Worm (Caenorhabditis elegans) whole organism, L3 larva: ENCODE data around the gene R07B7.10.

ENCODE experiments used
- R02D3.7 ChIP-seq: fragments of 150-350 bp; optimal IDR thresholded peaks from 2 replicates; lab custom pipeline; 2014; ENCODE audit warnings: missing biosample characterization, missing genetic modification characterization
- ZK546.5 ChIP-seq: sonication (generic microtip); optimal IDR thresholded peaks from 2 replicates; lab custom pipeline; 2017; ENCODE audit warnings: missing biosample characterization, missing genetic modification characterization
- aly-2 ChIP-seq: fragments of 150-350 bp; optimal IDR thresholded peaks from 2 replicates; lab custom pipeline; 2014; ENCODE audit warnings: missing biosample characterization, missing genetic modification characterization
- ama-1 ChIP-seq: fragments of 150-350 bp; optimal IDR thresholded peaks from 2 replicates; lab custom pipeline; 2018
- ceh-16 ChIP-seq: sonication (generic microtip); optimal IDR thresholded peaks from 2 replicates; lab custom pipeline; 2017; ENCODE audit warnings: missing biosample characterization, missing genetic modification characterization
- ceh-28 ChIP-seq: fragments of 150-350 bp; optimal IDR thresholded peaks from 2 replicates; lab custom pipeline; 2014; ENCODE audit warnings: missing biosample characterization, missing genetic modification reagents, missing genetic modification characterization
- ceh-9 ChIP-seq: sonication (generic microtip); optimal IDR thresholded peaks from 2 replicates; lab custom pipeline; 2018; ENCODE audit warnings: missing biosample characterization, missing genetic modification characterization
- daf-12 ChIP-seq: fragments of 150-350 bp; optimal IDR thresholded peaks from 2 replicates; lab custom pipeline; 2014; ENCODE audit warnings: missing biosample characterization, missing genetic modification reagents, missing genetic modification characterization
- egl-27 ChIP-seq: sonication (generic microtip); optimal IDR thresholded peaks from 4 replicates; lab custom pipeline; 2017; ENCODE audit warnings: missing biosample characterization, missing genetic modification reagents, missing genetic modification characterization
- egl-5 ChIP-seq: fragments of 150-350 bp; optimal IDR thresholded peaks from 2 replicates; lab custom pipeline; 2017; ENCODE audit warnings: missing biosample characterization, missing genetic modification reagents, missing genetic modification characterization, inconsistent platforms
- elt-1 ChIP-seq: fragments of 150-350 bp; optimal IDR thresholded peaks from 2 replicates; lab custom pipeline; 2014; ENCODE audit warnings: missing biosample characterization, missing genetic modification characterization
- elt-2 ChIP-seq: sonication (generic microtip); optimal IDR thresholded peaks from 2 replicates; lab custom pipeline; 2016; ENCODE audit warnings: missing genetic modification reagents, mild to moderate bottlenecking, missing genetic modification characterization, missing compliant biosample characterization
- elt-3 ChIP-seq, 3 experiments: fragments of 150-350 bp in 1 of 3; sonication (generic microtip) in 2 of 3; optimal IDR thresholded peaks; 2 replicates in 2 of 3; 4 replicates in 1 of 3; lab custom pipeline; 2014 to 2017; ENCODE audit warnings: missing biosample characterization in 3 of 3, missing genetic modification characterization in 3 of 3
- eor-1 ChIP-seq, 2 experiments: fragments of 150-350 bp; optimal IDR thresholded peaks; 2 replicates each; lab custom pipeline; 2014 to 2018; ENCODE audit warnings: missing biosample characterization in 2 of 2, missing genetic modification characterization in 2 of 2
- fkh-10 ChIP-seq: sonication (generic microtip); optimal IDR thresholded peaks from 2 replicates; lab custom pipeline; 2017; ENCODE audit warnings: missing biosample characterization, missing genetic modification reagents, missing genetic modification characterization
- fkh-2 ChIP-seq: fragments of 150-350 bp; optimal IDR thresholded peaks from 2 replicates; lab custom pipeline; 2014; ENCODE audit warnings: missing biosample characterization, missing genetic modification reagents, missing genetic modification characterization
- hmg-11 ChIP-seq: sonication (generic microtip); optimal IDR thresholded peaks from 2 replicates; lab custom pipeline; 2016; ENCODE audit warnings: missing genetic modification characterization, missing compliant biosample characterization
- jun-1 ChIP-seq: fragments of 150-350 bp; optimal IDR thresholded peaks from 2 replicates; lab custom pipeline; 2014; ENCODE audit warnings: missing biosample characterization, missing genetic modification reagents, missing genetic modification characterization
- lin-15B ChIP-seq: fragments of 150-350 bp; optimal IDR thresholded peaks from 2 replicates; lab custom pipeline; 2014; ENCODE audit warnings: missing biosample characterization, missing genetic modification characterization
- lin-39 ChIP-seq: fragments of 150-350 bp; optimal IDR thresholded peaks from 2 replicates; lab custom pipeline; 2018; ENCODE audit warnings: missing biosample characterization, missing genetic modification reagents, missing genetic modification characterization
- lsy-12 ChIP-seq: sonication (generic microtip); optimal IDR thresholded peaks from 2 replicates; lab custom pipeline; 2016; ENCODE audit warnings: mild to moderate bottlenecking, missing genetic modification characterization, missing compliant biosample characterization
- mml-1 ChIP-seq: fragments of 150-350 bp; sonication (generic microtip); optimal IDR thresholded peaks from 3 replicates; lab custom pipeline; 2014; ENCODE audit warnings: missing biosample characterization, missing genetic modification characterization
- nfya-1 ChIP-seq: sonication (generic microtip); optimal IDR thresholded peaks from 2 replicates; lab custom pipeline; 2017; ENCODE audit warnings: missing genetic modification characterization, mild to moderate bottlenecking, missing compliant biosample characterization, antibody characterized with exemption, moderate library complexity; ENCODE audit not compliant: insufficient read depth
- nhr-11 ChIP-seq: fragments of 150-350 bp; optimal IDR thresholded peaks from 2 replicates; lab custom pipeline; 2014; ENCODE audit warnings: missing biosample characterization, missing genetic modification characterization
- nhr-23 ChIP-seq: fragments of 150-350 bp; optimal IDR thresholded peaks from 2 replicates; lab custom pipeline; 2014; ENCODE audit warnings: missing biosample characterization, missing genetic modification reagents, missing genetic modification characterization
- nhr-237 ChIP-seq: fragments of 150-350 bp; optimal IDR thresholded peaks from 2 replicates; lab custom pipeline; 2014; ENCODE audit warnings: missing biosample characterization, missing genetic modification characterization
- nhr-25 ChIP-seq: sonication (generic microtip); optimal IDR thresholded peaks from 2 replicates; lab custom pipeline; 2017; ENCODE audit warnings: missing biosample characterization, missing genetic modification characterization
- nhr-28 ChIP-seq: fragments of 150-350 bp; optimal IDR thresholded peaks from 2 replicates; lab custom pipeline; 2014; ENCODE audit warnings: missing biosample characterization, missing genetic modification characterization
- nhr-43 ChIP-seq: sonication (generic microtip); optimal IDR thresholded peaks from 2 replicates; lab custom pipeline; 2016; ENCODE audit warnings: mild to moderate bottlenecking, missing genetic modification characterization, missing compliant biosample characterization; ENCODE audit not compliant: poor library complexity, severe bottlenecking
- nhr-67 ChIP-seq: fragments of 150-350 bp; optimal IDR thresholded peaks from 2 replicates; lab custom pipeline; 2014; ENCODE audit warnings: missing biosample characterization, missing genetic modification characterization
- nhr-76 ChIP-seq: fragments of 150-350 bp; sonication (generic microtip); optimal IDR thresholded peaks from 5 replicates; lab custom pipeline; 2014; ENCODE audit warnings: missing biosample characterization, missing genetic modification characterization
- pha-4 ChIP-seq: fragments of 150-350 bp; optimal IDR thresholded peaks from 2 replicates; lab custom pipeline; 2014; ENCODE audit warnings: missing biosample characterization, missing genetic modification reagents, missing genetic modification characterization
- pqm-1 ChIP-seq: fragments of 150-350 bp; optimal IDR thresholded peaks from 2 replicates; lab custom pipeline; 2017; ENCODE audit warnings: missing biosample characterization, missing genetic modification characterization, inconsistent platforms
- sea-2 ChIP-seq: fragments of 150-350 bp; sonication (generic microtip); optimal IDR thresholded peaks from 4 replicates; lab custom pipeline; 2014; ENCODE audit warnings: missing biosample characterization, missing genetic modification reagents, missing genetic modification characterization
- snpc-4 ChIP-seq: fragments of 150-350 bp; optimal IDR thresholded peaks from 2 replicates; lab custom pipeline; 2014; ENCODE audit warnings: missing biosample characterization, missing genetic modification characterization
- tbx-2 ChIP-seq: sonication (generic microtip); optimal IDR thresholded peaks from 2 replicates; lab custom pipeline; 2016; ENCODE audit warnings: mild to moderate bottlenecking, missing genetic modification characterization, missing compliant biosample characterization
- unc-62 ChIP-seq: fragments of 150-350 bp; sonication (generic microtip); optimal IDR thresholded peaks from 4 replicates; lab custom pipeline; 2014; ENCODE audit warnings: missing biosample characterization, missing genetic modification reagents, missing genetic modification characterization
- zag-1 ChIP-seq: fragments of 150-350 bp; optimal IDR thresholded peaks from 2 replicates; lab custom pipeline; 2014; ENCODE audit warnings: missing biosample characterization, missing genetic modification characterization
- ztf-11 ChIP-seq: fragments of 150-350 bp; optimal IDR thresholded peaks from 2 replicates; lab custom pipeline; 2014; ENCODE audit warnings: missing biosample characterization, missing genetic modification characterization

R07B7.10 gene

DNA sequence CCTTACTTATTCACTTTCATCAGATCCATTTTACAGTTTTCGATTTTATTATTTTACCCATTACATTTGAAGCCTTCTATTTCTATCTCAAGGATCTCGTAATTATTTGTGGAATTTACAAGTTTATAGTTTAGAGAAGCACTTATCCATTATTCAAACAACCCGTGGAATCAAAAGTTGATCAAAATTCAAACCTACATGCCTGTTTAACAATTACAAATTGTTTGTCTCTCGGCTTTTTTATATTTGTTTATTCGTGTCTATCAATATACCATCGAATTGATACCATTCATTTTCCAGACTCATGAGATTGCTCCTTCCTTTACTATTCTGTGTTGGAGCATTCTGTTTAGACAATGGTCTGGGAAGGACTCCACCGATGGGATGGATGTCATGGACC, 3.9 kb downstream of the R07B7.10 start, which contains the start of gene gana-1:
gana-1 (plus strand) TSS at position 301 of the 400 bp plus-strand sequence.
- TF ChIP-seq elt-1 (tag; lab: Kevin White, UChicago) (no peak), mml-1 (tag; lab: Kevin White, UChicago) (no peak), nfya-1 (tag; lab: Kevin White, UChicago) (no peak), pha-4 (tag; lab: Kevin White, UChicago) (no peak), ZK546.5 (tag; lab: Kevin White, UChicago) (no peak), ceh-9 (no peak), R02D3.7 (no peak), nhr-76 (no peak), lin-15B (tag; lab: Kevin White, UChicago) (no peak), ztf-11 (no peak), ama-1 (lab: Kevin White, UChicago) (no peak)

ce11 chrV:12088773-12089172, 5.8 kb downstream of the R07B7.10 start, which contains the start of gene R07B7.12:
TSS of gene R07B7.12 (plus strand) at chrV:12089073.
- TF ChIP-seq fkh-2 (tag; lab: Kevin White, UChicago) (no peak), nhr-237 (tag; lab: Kevin White, UChicago) (no peak), egl-5 (tag; lab: Kevin White, UChicago) (no peak), daf-12 (tag; lab: Kevin White, UChicago) (no peak)

ce11 chrV:12091759-12092158, 8.7 kb downstream of the R07B7.10 start, which contains the start of gene nhr-206:
TSS of gene nhr-206 (plus strand) at chrV:12092006.
- TF ChIP-seq pha-4 (tag; lab: Kevin White, UChicago) (peak; percentile 87), unc-62 (no peak), nhr-11 (no peak), elt-3 (tag; optimal IDR thresholded peaks at IDR 0.05; lab: Kevin White, UChicago) (no peak), jun-1 (peak; percentile 53), pqm-1 (tag; lab: Kevin White, UChicago) (peak; percentile 70), ZK546.5 (tag; lab: Kevin White, UChicago) (no peak), elt-2 (tag; lab: Kevin White, UChicago) (peak; percentile 59), nhr-76 (no peak)
- TF ChIP-seq, all 47 proteins: peak for 4

DNA sequence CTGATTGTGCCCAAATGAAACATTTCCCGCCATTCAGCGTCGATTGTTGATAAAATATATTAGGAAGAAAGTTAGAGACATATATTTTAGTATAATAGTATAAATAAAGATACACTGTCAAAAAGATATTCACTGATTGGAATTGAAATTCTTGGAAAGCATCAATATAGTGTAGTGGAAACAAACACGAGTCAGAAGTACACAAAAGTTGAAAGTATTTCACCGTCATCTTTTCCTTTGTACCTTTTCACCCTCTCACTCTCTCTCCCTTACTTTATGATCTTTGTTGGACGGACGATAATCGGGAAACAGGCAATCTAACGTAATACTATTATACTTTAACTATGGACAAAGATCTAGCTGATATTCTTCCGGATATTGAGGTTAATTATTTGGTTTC, 11.0 kb downstream of the R07B7.10 start, which contains the start of gene nhr-208:
nhr-208 (plus strand) TSS at position 288 of the 400 bp plus-strand sequence.
- peak; percentile 16 for TF ChIP-seq elt-2 (tag; lab: Kevin White, UChicago)
- peak; percentile 52 for TF ChIP-seq pqm-1 (tag; lab: Kevin White, UChicago)
- TF ChIP-seq egl-5 (tag; lab: Kevin White, UChicago): no peak

DNA sequence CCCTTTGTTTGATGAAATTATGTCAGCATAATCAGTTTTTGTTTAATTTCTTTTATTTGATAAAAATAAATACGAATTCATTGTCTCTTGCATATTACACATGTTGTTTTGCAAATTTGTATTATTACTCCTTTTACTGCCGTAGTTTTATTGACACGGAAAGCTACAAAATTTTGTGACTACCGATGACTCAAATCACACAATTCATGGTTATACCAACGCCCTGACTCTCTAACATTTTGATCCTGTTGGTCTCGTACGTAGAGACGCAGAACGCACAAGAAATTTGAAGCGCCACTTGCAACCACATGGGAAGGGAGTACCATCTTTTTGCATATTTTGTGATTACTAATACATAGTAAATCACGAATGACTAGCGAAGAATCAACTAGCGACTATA, 12.8 kb downstream of the R07B7.10 start, which contains the start of gene nhr-207:
nhr-207 (plus strand) TSS at position 282 of the 400 bp plus-strand sequence.
- TF ChIP-seq sea-2 (no peak), elt-2 (tag; lab: Kevin White, UChicago) (peak; percentile 26), fkh-10 (GFP tag; lab: Kevin White, UChicago) (no peak), jun-1 (peak; percentile 8), eor-1 (tag; optimal IDR thresholded peaks at IDR 0.05; lab: Kevin White, UChicago) (no peak), aly-2 (tag; lab: Kevin White, UChicago) (no peak), nhr-43 (tag; lab: Kevin White, UChicago) (no peak), hmg-11 (tag; lab: Kevin White, UChicago) (no peak), unc-62 (no peak), egl-27 (tag; lab: Kevin White, UChicago) (no peak), tbx-2 (tag; lab: Kevin White, UChicago) (no peak), nhr-28 (tag; lab: Kevin White, UChicago) (no peak), nhr-23 (tag; lab: Kevin White, UChicago) (no peak), lin-39 (tag; lab: Kevin White, UChicago) (no peak), zag-1 (no peak), lsy-12 (tag; lab: Kevin White, UChicago) (no peak), ceh-16 (no peak), snpc-4 (tag; lab: Kevin White, UChicago) (no peak), ceh-9 (no peak), ztf-11 (no peak), ceh-28 (tag; lab: Kevin White, UChicago) (no peak), nhr-67 (tag; lab: Kevin White, UChicago) (no peak), R02D3.7 (no peak), pqm-1 (tag; lab: Kevin White, UChicago) (peak; percentile 89), ama-1 (lab: Kevin White, UChicago) (no peak), fkh-2 (tag; lab: Kevin White, UChicago) (no peak), nhr-25 (no peak), lin-15B (tag; lab: Kevin White, UChicago) (no peak), pha-4 (tag; lab: Kevin White, UChicago) (peak; percentile 87)
